Worm (Caenorhabditis elegans): ENCODE measurements around the gene twk-12.

Gene twk-12

ce11 chrV:10684748-10685147 is 17.4 kb downstream of the twk-12 start:
- TF ChIP-seq ztf-11 (tag; optimal IDR thresholded peaks at IDR 0.05) (no peak), flh-1 (GFP tag; optimal IDR thresholded peaks at IDR 0.05) (no peak), mep-1 (tag; optimal IDR thresholded peaks at IDR 0.05) (no peak), unc-39 (tag; optimal IDR thresholded peaks at IDR 0.05) (no peak), pha-4 (tag; optimal IDR thresholded peaks at IDR 0.05) (no peak)

- no peak for TF ChIP-seq nhr-76 (tag; optimal IDR thresholded peaks at IDR 0.05)
- TF ChIP-seq blmp-1 (tag; optimal IDR thresholded peaks at IDR 0.05), result no peak
- no peak for TF ChIP-seq ztf-11 (tag; optimal IDR thresholded peaks at IDR 0.05)
- TF ChIP-seq hlh-1 (tag; optimal IDR thresholded peaks at IDR 0.05), result no peak
Observed at ce11 chrV:10687601-10688000, 20.2 kb downstream of the twk-12 start, which contains the start of gene F29F11.20. Gene F29F11.20 (plus strand): TSS chrV:10687901.

ce11 chrV:10691313-10691712 is 23.9 kb downstream of the twk-12 start:
- TF ChIP-seq ceh-39 (tag; optimal IDR thresholded peaks at IDR 0.05) (no peak), lsy-2 (tag; optimal IDR thresholded peaks at IDR 0.05) (no peak), elt-1 (tag; optimal IDR thresholded peaks at IDR 0.05; ENCODE audit: borderline replicate concordance, insufficient read depth) (no peak)

ce11 chrV:10693749-10694148 is 26.4 kb downstream of the twk-12 start:
- no peak for TF ChIP-seq ztf-11 (tag; optimal IDR thresholded peaks at IDR 0.05)
- TF ChIP-seq ceh-83 (GFP tag; optimal IDR thresholded peaks at IDR 0.05), result no peak
- no peak for TF ChIP-seq M03D4.4 (tag; optimal IDR thresholded peaks at IDR 0.05)
- TF ChIP-seq sem-2 (GFP tag; optimal IDR thresholded peaks at IDR 0.05), result no peak
- no peak for TF ChIP-seq lin-13 (tag; optimal IDR thresholded peaks at IDR 0.05)
- TF ChIP-seq ces-1 (GFP tag; optimal IDR thresholded peaks at IDR 0.05), result no peak
- TF ChIP-seq bed-3 (GFP tag; optimal IDR thresholded peaks at IDR 0.05), result no peak
- TF ChIP-seq mep-1 (tag; optimal IDR thresholded peaks at IDR 0.05), result no peak
- no peak for TF ChIP-seq drap-1 (GFP tag; optimal IDR thresholded peaks at IDR 0.05)
- TF ChIP-seq elt-1 (tag; optimal IDR thresholded peaks at IDR 0.05; ENCODE audit: borderline replicate concordance, insufficient read depth), result no peak
- TF ChIP-seq blmp-1 (tag; optimal IDR thresholded peaks at IDR 0.05), result no peak
- TF ChIP-seq unc-62 (GFP tag; optimal IDR thresholded peaks at IDR 0.05), result no peak

- TF ChIP-seq pha-4 (tag; optimal IDR thresholded peaks at IDR 0.05) (no peak), mep-1 (tag; optimal IDR thresholded peaks at IDR 0.05) (no peak), ham-2 (GFP tag; optimal IDR thresholded peaks at IDR 0.05) (no peak), lsy-2 (tag; optimal IDR thresholded peaks at IDR 0.05) (no peak), cnd-1 (tag; optimal IDR thresholded peaks at IDR 0.05) (no peak), nhr-2 (tag; optimal IDR thresholded peaks at IDR 0.05) (no peak), flh-1 (GFP tag; optimal IDR thresholded peaks at IDR 0.05) (no peak), nhr-76 (tag; optimal IDR thresholded peaks at IDR 0.05) (no peak), ztf-11 (tag; optimal IDR thresholded peaks at IDR 0.05) (no peak), ceh-39 (tag; optimal IDR thresholded peaks at IDR 0.05) (no peak), unc-120 (tag; optimal IDR thresholded peaks at IDR 0.05; ENCODE audit: poor library complexity, severe bottlenecking) (no peak), lin-13 (tag; optimal IDR thresholded peaks at IDR 0.05) (no peak), blmp-1 (tag; optimal IDR thresholded peaks at IDR 0.05) (no peak), tbx-8 (GFP tag; optimal IDR thresholded peaks at IDR 0.05) (no peak), bed-3 (GFP tag; optimal IDR thresholded peaks at IDR 0.05) (no peak), elt-1 (tag; optimal IDR thresholded peaks at IDR 0.05; ENCODE audit: borderline replicate concordance, insufficient read depth) (no peak), ceh-83 (GFP tag; optimal IDR thresholded peaks at IDR 0.05) (no peak), drap-1 (GFP tag; optimal IDR thresholded peaks at IDR 0.05) (no peak), mls-2 (tag; optimal IDR thresholded peaks at IDR 0.05) (no peak), nhr-28 (tag; optimal IDR thresholded peaks at IDR 0.05) (no peak)
Observed at ce11 chrV:10695181-10695580, 27.8 kb downstream of the twk-12 start, which contains the start of gene C05A2.4. Gene C05A2.4 (plus strand): TSS chrV:10695481.

- TF ChIP-seq drap-1 (GFP tag; optimal IDR thresholded peaks at IDR 0.05) (no peak), hlh-1 (tag; optimal IDR thresholded peaks at IDR 0.05) (no peak), elt-3 (tag; optimal IDR thresholded peaks at IDR 0.05) (no peak), ceh-43 (GFP tag; optimal IDR thresholded peaks at IDR 0.05) (no peak), pha-4 (tag; optimal IDR thresholded peaks at IDR 0.05) (no peak), ceh-83 (GFP tag; optimal IDR thresholded peaks at IDR 0.05) (no peak), lsy-2 (tag; optimal IDR thresholded peaks at IDR 0.05) (no peak), nhr-12 (tag; optimal IDR thresholded peaks at IDR 0.05) (no peak), ztf-11 (tag; optimal IDR thresholded peaks at IDR 0.05) (no peak), ham-2 (GFP tag; optimal IDR thresholded peaks at IDR 0.05) (no peak)
Observed at ce11 chrV:10699122-10699521, 31.7 kb downstream of the twk-12 start.
